Fruit fly (Drosophila melanogaster): ENCODE measurements around the gene CG3857.

CG3857 gene

dm6 chrX:1947178-1947872 lies 7.5 kb upstream of the CG3857 start (continued):
- TF ChIP-seq onecut (GFP tag; IDR thresholded peaks at IDR 0.05) (peak; percentile 93), CG1603 (tag; optimal IDR thresholded peaks at IDR 0.05) (peak; percentile 98), kay (GFP tag; optimal IDR thresholded peaks at IDR 0.05) (peak; percentile 79), Usf (GFP tag; optimal IDR thresholded peaks at IDR 0.05) (peak; percentile 90), fd102C (GFP tag; optimal IDR thresholded peaks at IDR 0.05) (peak; percentile 95), repo (GFP tag; optimal IDR thresholded peaks at IDR 0.05) (peak; percentile 93), kah (GFP tag; optimal IDR thresholded peaks at IDR 0.05) (peak; percentile 90), Gsc (GFP tag; IDR thresholded peaks at IDR 0.05) (peak; percentile 85), lilli (GFP tag; optimal IDR thresholded peaks at IDR 0.05) (peak; percentile 94), NFAT (GFP tag; IDR thresholded peaks at IDR 0.05) (peak; percentile 86), CG3281 (GFP tag; optimal IDR thresholded peaks at IDR 0.05) (peak; percentile 84), HmgZ (tag; optimal IDR thresholded peaks at IDR 0.05) (peak; percentile 91), CG7357 (GFP tag; IDR thresholded peaks at IDR 0.05) (peak; percentile 85), Hr39 (optimal IDR thresholded peaks at IDR 0.05) (no peak), Sry-δ (GFP tag; optimal IDR thresholded peaks at IDR 0.05) (peak; percentile 55), CG8478 (optimal IDR thresholded peaks at IDR 0.05) (no peak), bowl (GFP tag; IDR thresholded peaks at IDR 0.05) (peak; percentile 92), CG34224 (GFP tag; IDR thresholded peaks at IDR 0.05; ENCODE audit: partially characterized antibody) (no peak), Hey (tag; optimal IDR thresholded peaks at IDR 0.05) (peak; percentile 71), Atf-2 (GFP tag; optimal IDR thresholded peaks at IDR 0.05) (peak; percentile 95), CG7839 (tag; optimal IDR thresholded peaks at IDR 0.05) (peak; percentile 96), CG16815 (GFP tag; optimal IDR thresholded peaks at IDR 0.05) (peak; percentile 94), crc (GFP tag; optimal IDR thresholded peaks at IDR 0.05) (peak; percentile 93), tio (GFP tag; optimal IDR thresholded peaks at IDR 0.05) (peak; percentile 94), eyg (GFP tag; optimal IDR thresholded peaks at IDR 0.05) (peak; percentile 81), CG12942 (GFP tag; optimal IDR thresholded peaks at IDR 0.05) (peak; percentile 93), CG3847 (GFP tag; IDR thresholded peaks at IDR 0.05) (peak; percentile 86), Spps (tag; optimal IDR thresholded peaks at IDR 0.05) (peak; percentile 98), CG11695 (GFP tag; IDR thresholded peaks at IDR 0.05) (peak; percentile 93), slou (GFP tag; optimal IDR thresholded peaks at IDR 0.05) (peak; percentile 75), ash1 (GFP tag; optimal IDR thresholded peaks at IDR 0.05) (peak; percentile 51), Mes4 (GFP tag; optimal IDR thresholded peaks at IDR 0.05) (peak; percentile 96), CG7745 (tag; optimal IDR thresholded peaks at IDR 0.05) (peak; percentile 89), CG33557 (GFP tag; optimal IDR thresholded peaks at IDR 0.05) (peak; percentile 98), ems (GFP tag; optimal IDR thresholded peaks at IDR 0.05) (peak; percentile 95), Adf1 (GFP tag; IDR thresholded peaks at IDR 0.05) (peak; percentile 77), Opbp (GFP tag; IDR thresholded peaks at IDR 0.05; ENCODE audit: partially characterized antibody) (no peak), Hsf (GFP tag; optimal IDR thresholded peaks at IDR 0.05) (peak; percentile 96), pzg (GFP tag; optimal IDR thresholded peaks at IDR 0.05) (no peak), CG15011 (GFP tag; optimal IDR thresholded peaks at IDR 0.05) (peak; percentile 87), run (tag; optimal IDR thresholded peaks at IDR 0.05) (peak; percentile 94), CG10565 (GFP tag; optimal IDR thresholded peaks at IDR 0.05) (peak; percentile 88), fd96Cb (tag; optimal IDR thresholded peaks at IDR 0.05) (peak; percentile 98), Camta (GFP tag; optimal IDR thresholded peaks at IDR 0.05) (peak; percentile 96), CG6683 (GFP tag; optimal IDR thresholded peaks at IDR 0.05) (peak; percentile 84), dan (GFP tag; IDR thresholded peaks at IDR 0.05) (peak; percentile 85), CG13287 (GFP tag; IDR thresholded peaks at IDR 0.05; ENCODE audit: partially characterized antibody) (no peak), Jarid2 (GFP tag; optimal IDR thresholded peaks at IDR 0.05) (peak; percentile 62), schlank (tag; optimal IDR thresholded peaks at IDR 0.05) (peak; percentile 57), ab (GFP tag; optimal IDR thresholded peaks at IDR 0.05) (peak; percentile 91), abd-A (tag; optimal IDR thresholded peaks at IDR 0.05) (peak; percentile 28)

Measured in whole organism, embryonic.